Fruit fly (Drosophila melanogaster): ENCODE measurements around the gene CG13950.
A peak's percentile ranks its signal among the peaks of the same experiment; 100 is the strongest.

CG13950 gene

DNA sequence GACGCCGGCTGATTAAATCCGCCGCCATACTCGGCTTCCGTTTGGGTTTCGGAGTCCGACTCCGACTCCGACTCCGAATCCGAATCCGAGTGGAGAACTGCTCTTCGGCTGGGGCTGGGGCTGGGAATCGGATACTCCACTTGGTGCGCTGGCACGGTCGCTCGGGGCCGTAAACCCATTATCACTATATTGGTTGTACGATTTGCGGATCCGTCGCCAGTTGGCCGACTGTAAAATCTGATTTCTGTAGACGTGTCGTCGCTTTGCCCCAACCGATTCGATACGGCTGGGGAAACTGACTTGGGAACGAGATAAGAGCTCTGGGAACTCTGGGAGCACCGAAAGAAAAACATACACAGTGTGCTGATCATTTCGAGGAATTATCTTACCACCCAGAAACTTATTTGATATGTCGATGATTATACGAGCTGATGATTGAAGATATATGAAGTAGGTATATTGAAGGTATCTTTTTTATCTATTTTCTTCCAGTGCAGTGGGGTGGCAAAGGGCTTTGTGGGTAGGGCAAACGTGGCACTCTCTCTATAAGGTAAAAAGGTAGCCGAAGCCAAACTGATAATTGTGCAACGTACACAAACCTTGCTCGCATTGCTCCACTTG, 2.0 kb upstream of the CG13950 start (continued):
- TF ChIP-seq Lpt (GFP tag; optimal IDR thresholded peaks at IDR 0.05) (no peak), pfk (GFP tag; optimal IDR thresholded peaks at IDR 0.05) (no peak), lab (GFP tag; optimal IDR thresholded peaks at IDR 0.05) (peak; percentile 65), Ssrp (tag; optimal IDR thresholded peaks at IDR 0.05) (peak; percentile 37), Dad (GFP tag; optimal IDR thresholded peaks at IDR 0.05) (no peak), Drgx (GFP tag; IDR thresholded peaks at IDR 0.05) (no peak), CG32772 (GFP tag; IDR thresholded peaks at IDR 0.05) (peak; percentile 51; the same call in 1 of the 2 replicates), CG31388 (GFP tag; optimal IDR thresholded peaks at IDR 0.05) (no peak), CG10209 (GFP tag; optimal IDR thresholded peaks at IDR 0.05) (peak; percentile 47), GATAe (GFP tag; conservative IDR thresholded peaks at IDR 0.05) (no peak; the same call in 1 of the 2 replicates), Gsc (GFP tag; IDR thresholded peaks at IDR 0.05) (no peak), CG1602 (GFP tag; optimal IDR thresholded peaks at IDR 0.05) (peak; percentile 30), sisA (GFP tag; IDR thresholded peaks at IDR 0.05) (peak; percentile 76), CG15601 (tag; optimal IDR thresholded peaks at IDR 0.05) (peak; percentile 20), wor (GFP tag; IDR thresholded peaks at IDR 0.05) (no peak), Bteb2 (GFP tag; optimal IDR thresholded peaks at IDR 0.05) (no peak), CG17359 (tag; optimal IDR thresholded peaks at IDR 0.05) (peak; percentile 67), bsh (GFP tag; optimal IDR thresholded peaks at IDR 0.05) (peak in 1 of 2 experiments; percentile 59), CG10462 (GFP tag; optimal IDR thresholded peaks at IDR 0.05) (peak; percentile 31), CG14014 (GFP tag; IDR thresholded peaks at IDR 0.05) (peak; percentile 41; the same call in 1 of the 2 replicates), CG42726 (GFP tag; IDR thresholded peaks at IDR 0.05; ENCODE audit: partially characterized antibody) (no peak), Dfd (GFP tag; optimal IDR thresholded peaks at IDR 0.05) (no peak), Nf-YA (GFP tag; IDR thresholded peaks at IDR 0.05) (0 out of 2 replicates have a peak, but pooled peaks have one; percentile 22), H2.0 (GFP tag; IDR thresholded peaks at IDR 0.05) (peak; percentile 41; the same call in 1 of the 2 replicates), Lim3 (GFP tag; IDR thresholded peaks at IDR 0.05) (no peak; the same call in 1 of the 2 replicates), CG33213 (GFP tag; optimal IDR thresholded peaks at IDR 0.05) (peak; percentile 4), croc (GFP tag; conservative IDR thresholded peaks at IDR 0.05) (peak; percentile 25; the same call in 1 of the 3 replicates), en (GFP tag; optimal IDR thresholded peaks at IDR 0.05) (peak; percentile 48), Elba2 (GFP tag; optimal IDR thresholded peaks at IDR 0.05) (no peak), CG30020 (tag; optimal IDR thresholded peaks at IDR 0.05) (no peak), Awh (GFP tag; IDR thresholded peaks at IDR 0.05) (0 out of 2 replicates have a peak, but pooled peaks have one; percentile 32), CG12391 (tag; optimal IDR thresholded peaks at IDR 0.05) (peak; percentile 74), CG3281 (GFP tag; optimal IDR thresholded peaks at IDR 0.05) (no peak), az2 (GFP tag; optimal IDR thresholded peaks at IDR 0.05) (peak; percentile 36), Lhr (GFP tag; optimal IDR thresholded peaks at IDR 0.05) (no peak), CG8765 (GFP tag; IDR thresholded peaks at IDR 0.05) (no peak), CG33557 (GFP tag; optimal IDR thresholded peaks at IDR 0.05) (peak; percentile 4), CG4282 (GFP tag; optimal IDR thresholded peaks at IDR 0.05) (no peak), Atf6 (GFP tag; IDR thresholded peaks at IDR 0.05) (peak; percentile 75; the same call in 1 of the 2 replicates), tgo (GFP tag; IDR thresholded peaks at IDR 0.05) (peak; percentile 62), CG5953 (GFP tag; IDR thresholded peaks at IDR 0.05) (peak; percentile 72), CG18599 (GFP tag; optimal IDR thresholded peaks at IDR 0.05) (peak; percentile 42), pan (optimal IDR thresholded peaks at IDR 0.05) (no peak), pan (GFP tag; optimal IDR thresholded peaks at IDR 0.05 in 1 of 2, IDR thresholded peaks at IDR 0.05 in 1 of 2) (peak in 1 of 2 experiments; percentile 56), sd (tag; optimal IDR thresholded peaks at IDR 0.05) (no peak), lov (optimal IDR thresholded peaks at IDR 0.05) (no peak), lov (GFP tag; IDR thresholded peaks at IDR 0.05) (no peak), fu2 (GFP tag; optimal IDR thresholded peaks at IDR 0.05) (peak; percentile 16), C15 (GFP tag; IDR thresholded peaks at IDR 0.05) (no peak), CG34422 (GFP tag; IDR thresholded peaks at IDR 0.05) (peak; percentile 16; the same call in 1 of the 3 replicates), onecut (GFP tag; IDR thresholded peaks at IDR 0.05) (0 out of 2 replicates have a peak, but pooled peaks have one; percentile 13)

Data from whole organism, embryonic.